Fruit fly (Drosophila melanogaster) whole organism, pupa: Measurements from ENCODE around the gene Tdg.

ENCODE experiments used
- CG10348 ChIP-seq: fragments of 200-800 bp; sonication (Bioruptor generic); IDR thresholded peaks from 2 replicates; pipeline ENCODE4 v1.3.6; 2022; ENCODE audit warnings: missing biosample characterization, missing genetic modification characterization
- CG12605 ChIP-seq: fragments of 200-800 bp; sonication (Bioruptor generic); IDR thresholded peaks from 2 replicates; pipeline ENCODE4 v1.3.6; 2022; ENCODE audit warnings: missing biosample characterization, missing genetic modification characterization
- CG17806 ChIP-seq: fragments of 200-800 bp; sonication (Bioruptor generic); optimal IDR thresholded peaks from 2 replicates; lab custom pipeline; 2018; ENCODE audit warnings: missing biosample characterization, mild to moderate bottlenecking, missing genetic modification characterization, moderate library complexity
- CG4496 ChIP-seq: fragments of 200-800 bp; sonication (Bioruptor generic); IDR thresholded peaks from 3 replicates; pipeline ENCODE4 v1.3.6; 2022; ENCODE audit warnings: missing biosample characterization, missing genetic modification characterization
- CG8301 ChIP-seq: fragments of 200-800 bp; sonication (Bioruptor generic); optimal IDR thresholded peaks from 2 replicates; lab custom pipeline; 2018; ENCODE audit warnings: missing biosample characterization, mild to moderate bottlenecking, missing genetic modification characterization
- gl ChIP-seq: fragments of 200-800 bp; sonication (Bioruptor generic); optimal IDR thresholded peaks from 2 replicates; lab custom pipeline; 2018; ENCODE audit warnings: missing biosample characterization, mild to moderate bottlenecking, missing genetic modification characterization

DNA sequence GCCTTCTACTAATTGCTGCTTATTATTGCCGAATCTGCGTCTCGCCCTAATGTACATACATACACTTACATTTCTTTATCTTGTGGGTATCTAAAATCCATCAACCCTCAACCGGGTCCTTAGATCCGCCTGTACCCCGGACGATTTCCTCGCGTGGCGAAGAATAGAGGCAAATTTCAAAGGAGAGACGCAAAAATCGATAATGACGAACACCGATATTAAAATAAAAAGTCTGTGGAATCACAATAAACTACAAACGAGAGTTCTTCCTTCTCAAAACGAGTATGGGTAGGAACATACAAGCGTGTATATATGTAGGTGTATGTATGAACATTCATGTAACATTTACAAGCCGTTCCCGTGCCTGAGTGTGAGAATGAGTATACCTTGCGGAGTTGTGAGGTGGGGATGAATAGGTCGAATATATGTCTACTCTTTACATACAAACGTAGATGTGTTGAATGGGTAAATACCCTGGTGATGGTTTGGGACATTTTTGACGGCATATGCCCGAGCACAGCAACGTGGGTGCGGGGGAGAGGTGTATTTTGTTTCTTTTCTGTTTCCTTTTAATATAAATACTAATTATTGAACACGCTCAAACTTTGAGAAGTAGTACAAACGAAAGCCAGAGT is 51.6 kb downstream of the Tdg start:
- TF ChIP-seq gl (tag; lab: Kevin White, UChicago) (no peak), CG17806 (tag; lab: Kevin White, UChicago) (no peak), CG8301 (tag; lab: Kevin White, UChicago) (no peak), CG12605 (GFP tag; lab: Robert Waterston, UW) (no peak), CG4496 (GFP tag; lab: Robert Waterston, UW) (no peak), CG10348 (GFP tag; lab: Robert Waterston, UW) (no peak)
